Worm (Caenorhabditis elegans): ENCODE data around the gene sdz-24.

- TF ChIP-seq med-1 (GFP tag; optimal IDR thresholded peaks at IDR 0.05; ENCODE audit: insufficient read depth) (no peak), ztf-23 (GFP tag; IDR thresholded peaks at IDR 0.05) (no peak), ref-1 (GFP tag; conservative IDR thresholded peaks at IDR 0.05) (no peak), T22C8.4 (GFP tag; IDR thresholded peaks at IDR 0.05) (no peak), cog-1 (tag; optimal IDR thresholded peaks at IDR 0.05) (no peak), flt-1 (GFP tag; IDR thresholded peaks at IDR 0.05) (no peak)
Observed at ce11 chrII:683467-683866, 25.0 kb downstream of the sdz-24 start, which contains the start of gene T02H6.6.
